Fruit fly (Drosophila melanogaster): Measurements from ENCODE around the gene AdamTS-A.

Gene AdamTS-A

dm6 chr3R:15493211-15493610, 17.2 kb upstream of the AdamTS-A start:
- TF ChIP-seq kay (GFP tag; ENCODE audit: borderline replicate concordance): peak; percentile 3
- no peak for TF ChIP-seq Hr96 (GFP tag; optimal IDR thresholded peaks at IDR 0.05)

DNA sequence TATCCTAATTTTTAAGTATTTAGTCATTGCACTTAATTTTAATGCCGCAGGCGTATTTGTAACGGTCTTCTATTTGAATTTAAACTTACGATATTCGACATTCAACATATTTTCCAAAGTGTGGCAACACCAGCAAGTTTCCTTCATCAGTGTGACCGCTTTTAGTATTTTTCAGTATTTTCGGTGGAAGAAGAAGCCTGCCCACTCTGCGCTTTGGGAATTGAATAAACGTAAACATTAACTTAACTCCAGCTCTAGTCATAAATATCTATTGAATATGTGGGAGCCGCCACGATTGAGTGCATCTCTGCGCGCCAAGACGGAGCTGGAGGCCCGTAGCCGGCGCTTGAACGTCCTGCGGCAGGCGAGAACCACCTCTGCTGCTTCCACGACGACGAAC, 9.9 kb upstream of the AdamTS-A start, which contains the start of gene obe:
Gene obe (plus strand): TSS at position 185 of the 400 bp plus-strand sequence.
- TF ChIP-seq ovo (GFP tag; optimal IDR thresholded peaks at IDR 0.05) (no peak), bab1 (GFP tag; optimal IDR thresholded peaks at IDR 0.05) (peak; percentile 19)

DNA sequence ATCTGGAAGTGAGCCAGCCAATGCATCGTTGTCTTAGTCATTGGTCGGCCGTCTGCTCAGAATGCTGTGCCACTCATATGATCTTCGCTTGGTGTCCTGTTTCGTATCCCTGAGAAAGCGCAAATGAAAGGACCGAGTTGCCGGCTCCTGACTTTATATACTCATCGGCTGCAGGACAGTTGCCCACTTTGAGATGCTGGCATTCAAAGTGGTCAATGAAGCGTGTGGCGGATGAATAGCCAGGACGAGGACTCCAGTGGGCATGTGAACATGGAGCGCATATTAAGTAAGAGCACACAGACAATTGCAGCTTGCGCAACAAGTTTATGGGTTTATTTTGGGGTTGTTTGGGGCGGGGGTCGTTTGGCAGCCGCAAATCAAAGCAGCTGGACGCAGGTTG, 9.3 kb upstream of the AdamTS-A start, which contains the start of gene Trissin:
Gene Trissin (minus strand): TSS at position 101 of the 400 bp plus-strand sequence.
- TF ChIP-seq CG7045 (GFP tag; optimal IDR thresholded peaks at IDR 0.05) (no peak), cic (GFP tag; optimal IDR thresholded peaks at IDR 0.05) (no peak), bab1 (GFP tag; optimal IDR thresholded peaks at IDR 0.05) (no peak), CG7101 (tag; optimal IDR thresholded peaks at IDR 0.05) (no peak), pad (GFP tag; optimal IDR thresholded peaks at IDR 0.05) (no peak), CG1620 (GFP tag; optimal IDR thresholded peaks at IDR 0.05) (no peak), cnc (optimal IDR thresholded peaks at IDR 0.05) (no peak), Crg-1 (GFP tag; optimal IDR thresholded peaks at IDR 0.05) (no peak), toe (GFP tag; optimal IDR thresholded peaks at IDR 0.05) (no peak), CG12768 (GFP tag; optimal IDR thresholded peaks at IDR 0.05) (no peak), CG33017 (tag; optimal IDR thresholded peaks at IDR 0.05) (no peak), CG14711 (tag; optimal IDR thresholded peaks at IDR 0.05) (no peak), ovo (GFP tag; optimal IDR thresholded peaks at IDR 0.05) (no peak), Hr96 (GFP tag; optimal IDR thresholded peaks at IDR 0.05) (no peak), CG11617 (GFP tag; optimal IDR thresholded peaks at IDR 0.05) (no peak), CG5204 (GFP tag; optimal IDR thresholded peaks at IDR 0.05) (no peak)

dm6 chr3R:15482858-15483257, 6.9 kb upstream of the AdamTS-A start, which contains the start of gene Rh6:
Gene Rh6, plus strand, starts transcription at chr3R:15483158.
- TF ChIP-seq ovo (GFP tag; optimal IDR thresholded peaks at IDR 0.05): no peak
- TF ChIP-seq cnc (optimal IDR thresholded peaks at IDR 0.05): no peak
- no peak for TF ChIP-seq Mnt (GFP tag; optimal IDR thresholded peaks at IDR 0.05)
- TF ChIP-seq toe (GFP tag; optimal IDR thresholded peaks at IDR 0.05): no peak
- no peak for TF ChIP-seq pad (GFP tag; optimal IDR thresholded peaks at IDR 0.05)
- no peak for TF ChIP-seq CG11617 (GFP tag; optimal IDR thresholded peaks at IDR 0.05)
- TF ChIP-seq kay (GFP tag; ENCODE audit: borderline replicate concordance): no peak

- no peak for TF ChIP-seq toe (GFP tag; optimal IDR thresholded peaks at IDR 0.05)
- TF ChIP-seq CG7101 (tag; optimal IDR thresholded peaks at IDR 0.05): no peak
- TF ChIP-seq pad (GFP tag; optimal IDR thresholded peaks at IDR 0.05): no peak
- TF ChIP-seq Hr96 (GFP tag; optimal IDR thresholded peaks at IDR 0.05): no peak
- no peak for TF ChIP-seq CG12768 (GFP tag; optimal IDR thresholded peaks at IDR 0.05)
- no peak for TF ChIP-seq kay (GFP tag; ENCODE audit: borderline replicate concordance)
- no peak for TF ChIP-seq ovo (GFP tag; optimal IDR thresholded peaks at IDR 0.05)
- no peak for TF ChIP-seq CG1620 (GFP tag; optimal IDR thresholded peaks at IDR 0.05)
- TF ChIP-seq cnc (optimal IDR thresholded peaks at IDR 0.05): no peak
- TF ChIP-seq CG33017 (tag; optimal IDR thresholded peaks at IDR 0.05): no peak
- no peak for TF ChIP-seq Mnt (GFP tag; optimal IDR thresholded peaks at IDR 0.05)
- TF ChIP-seq bab1 (GFP tag; optimal IDR thresholded peaks at IDR 0.05): no peak
- TF ChIP-seq CG7045 (GFP tag; optimal IDR thresholded peaks at IDR 0.05): no peak
Measured at dm6 chr3R:15481606-15482005, 5.6 kb upstream of the AdamTS-A start, which contains the start of gene B9d1. Gene B9d1, plus strand, starts transcription at chr3R:15481906.

DNA sequence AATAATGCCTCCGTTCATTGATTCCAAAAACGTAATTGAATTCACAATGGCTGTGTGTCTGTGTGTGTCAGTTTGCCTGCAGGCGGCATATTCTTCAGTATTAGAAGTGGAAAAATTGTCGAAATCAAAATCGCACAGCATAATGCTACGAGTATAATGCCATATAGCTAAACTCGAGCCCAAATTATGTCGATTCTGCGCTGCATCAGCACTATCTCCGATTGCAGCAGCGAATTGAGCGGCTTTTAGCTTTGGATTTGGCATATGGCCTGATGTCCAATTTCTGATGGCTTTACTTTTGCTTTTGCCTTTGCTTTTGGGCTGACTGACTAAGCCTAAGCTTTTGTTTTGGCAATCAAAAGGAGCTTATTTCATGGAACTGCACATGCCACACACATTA, 4.1 kb upstream of the AdamTS-A start:
- TF ChIP-seq tj (GFP tag; optimal IDR thresholded peaks at IDR 0.05): peak; percentile 98
- no peak for TF ChIP-seq ovo (GFP tag; optimal IDR thresholded peaks at IDR 0.05)

DNA sequence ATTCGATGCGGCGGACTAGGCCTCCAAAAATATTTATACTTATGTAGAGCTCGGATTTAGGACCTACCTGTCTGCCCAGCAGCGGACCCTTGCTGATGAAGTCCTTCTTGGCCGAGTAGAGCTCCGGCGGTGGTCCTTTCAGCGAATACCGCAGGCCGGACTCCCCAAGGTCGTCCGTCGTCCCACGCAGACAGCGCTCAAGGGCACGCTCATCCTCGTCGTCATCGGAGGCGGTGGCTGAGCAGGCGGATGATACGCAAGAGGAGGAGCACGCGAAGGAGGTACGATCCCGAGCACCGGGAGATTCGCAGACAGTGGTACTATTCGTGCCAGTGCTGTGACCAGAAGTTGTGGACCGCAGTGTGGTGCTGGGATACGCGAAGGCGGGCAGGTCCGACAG, 1.2 kb downstream of the AdamTS-A start:
- TF ChIP-seq tj (GFP tag; optimal IDR thresholded peaks at IDR 0.05): no peak
- TF ChIP-seq CG12768 (GFP tag; optimal IDR thresholded peaks at IDR 0.05): no peak
- TF ChIP-seq Crg-1 (GFP tag; optimal IDR thresholded peaks at IDR 0.05): no peak
- no peak for TF ChIP-seq CG7045 (GFP tag; optimal IDR thresholded peaks at IDR 0.05)
- TF ChIP-seq Mnt (GFP tag; optimal IDR thresholded peaks at IDR 0.05): no peak
- no peak for TF ChIP-seq CG33017 (tag; optimal IDR thresholded peaks at IDR 0.05)
- TF ChIP-seq CG11617 (GFP tag; optimal IDR thresholded peaks at IDR 0.05): no peak
- TF ChIP-seq cnc (optimal IDR thresholded peaks at IDR 0.05): no peak
- no peak for TF ChIP-seq pad (GFP tag; optimal IDR thresholded peaks at IDR 0.05)
- no peak for TF ChIP-seq toe (GFP tag; optimal IDR thresholded peaks at IDR 0.05)

- TF ChIP-seq CG11617 (GFP tag; optimal IDR thresholded peaks at IDR 0.05): no peak
- TF ChIP-seq Hr96 (GFP tag; optimal IDR thresholded peaks at IDR 0.05): no peak
- no peak for TF ChIP-seq CG7045 (GFP tag; optimal IDR thresholded peaks at IDR 0.05)
- TF ChIP-seq pad (GFP tag; optimal IDR thresholded peaks at IDR 0.05): no peak
- TF ChIP-seq bab1 (GFP tag; optimal IDR thresholded peaks at IDR 0.05): no peak
- TF ChIP-seq CG33017 (tag; optimal IDR thresholded peaks at IDR 0.05): no peak
- no peak for TF ChIP-seq Mnt (GFP tag; optimal IDR thresholded peaks at IDR 0.05)
- TF ChIP-seq toe (GFP tag; optimal IDR thresholded peaks at IDR 0.05): no peak
- TF ChIP-seq CG5204 (GFP tag; optimal IDR thresholded peaks at IDR 0.05): no peak
- TF ChIP-seq cnc (optimal IDR thresholded peaks at IDR 0.05): no peak
- no peak for TF ChIP-seq Clk (GFP tag; optimal IDR thresholded peaks at IDR 0.05)
- no peak for TF ChIP-seq Crg-1 (GFP tag; optimal IDR thresholded peaks at IDR 0.05)
- TF ChIP-seq CG1620 (GFP tag; optimal IDR thresholded peaks at IDR 0.05): no peak
Measured at dm6 chr3R:15473360-15473938, 2.5 kb downstream of the AdamTS-A start.
